Worm (Caenorhabditis elegans): ENCODE results near the gene fbxa-107.

Gene fbxa-107

ce11 chrV:18123639-18124038 lies at the start of gene fbxa-107:
Gene fbxa-107 (plus strand): TSS chrV:18123939.
- no peak for TF ChIP-seq tra-4 (tag; optimal IDR thresholded peaks at IDR 0.05)
- TF ChIP-seq scrt-1 (GFP tag; IDR thresholded peaks at IDR 0.05), result no peak
- TF ChIP-seq hnd-1 (tag; optimal IDR thresholded peaks at IDR 0.05), result no peak
- no peak for TF ChIP-seq ets-7 (tag; optimal IDR thresholded peaks at IDR 0.05)
- no peak for TF ChIP-seq B0310.2 (tag; optimal IDR thresholded peaks at IDR 0.05)
- TF ChIP-seq ceh-13 (GFP tag; optimal IDR thresholded peaks at IDR 0.05), result no peak
- TF ChIP-seq ceh-36 (tag; optimal IDR thresholded peaks at IDR 0.05), result no peak
- TF ChIP-seq tbx-37 (GFP tag; conservative IDR thresholded peaks at IDR 0.05), result no peak
- TF ChIP-seq aly-1 (tag; optimal IDR thresholded peaks at IDR 0.05), result no peak
- no peak for TF ChIP-seq hmbx-1 (tag; optimal IDR thresholded peaks at IDR 0.05)
- no peak for TF ChIP-seq sea-1 (GFP tag; conservative IDR thresholded peaks at IDR 0.05)
- no peak for TF ChIP-seq ama-1 (optimal IDR thresholded peaks at IDR 0.05)
- no peak for TF ChIP-seq tbx-11 (GFP tag; IDR thresholded peaks at IDR 0.05)
- no peak for TF ChIP-seq F13C5.2 (tag; optimal IDR thresholded peaks at IDR 0.05)
- TF ChIP-seq flt-1 (GFP tag; IDR thresholded peaks at IDR 0.05), result no peak
- TF ChIP-seq pes-1 (GFP tag; IDR thresholded peaks at IDR 0.05), result no peak
- no peak for TF ChIP-seq hmg-4 (GFP tag; optimal IDR thresholded peaks at IDR 0.05)

- TF ChIP-seq scrt-1 (GFP tag; IDR thresholded peaks at IDR 0.05), result peak; percentile 7; the same call in 1 of the 2 replicates
- peak; percentile 22 for TF ChIP-seq F13C5.2 (tag; optimal IDR thresholded peaks at IDR 0.05)
- TF ChIP-seq ceh-36 (tag; optimal IDR thresholded peaks at IDR 0.05), result no peak
These were observed 44.6 kb upstream of the fbxa-107 start for ce11 chrV:18079163-18079562.

DNA sequence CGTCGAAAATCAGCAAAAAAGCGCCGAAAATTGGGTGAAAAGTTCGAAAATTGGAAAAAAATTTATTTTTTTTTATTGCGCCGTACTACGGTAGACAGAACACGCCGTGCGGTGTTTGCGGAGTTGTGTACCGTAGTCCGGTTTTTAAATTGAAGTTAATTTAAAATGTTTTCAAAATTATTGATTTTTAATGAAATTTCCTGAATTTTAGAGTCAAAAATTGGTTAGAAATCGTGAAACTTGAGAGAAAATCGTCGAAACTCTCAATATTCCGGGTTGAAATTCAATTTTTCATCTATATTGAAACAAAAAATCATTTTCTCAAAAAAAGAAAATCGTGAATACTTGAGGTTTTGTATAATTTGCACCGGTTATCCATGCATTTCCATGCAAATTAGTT lies 41.9 kb upstream of the fbxa-107 start, which contains the start of gene nova-1:
nova-1 (minus strand) TSS at position 101 of the 400 bp plus-strand sequence.
- TF ChIP-seq pes-1 (GFP tag; IDR thresholded peaks at IDR 0.05), result no peak
- no peak for TF ChIP-seq hnd-1 (tag; optimal IDR thresholded peaks at IDR 0.05)
- no peak for TF ChIP-seq hmbx-1 (tag; optimal IDR thresholded peaks at IDR 0.05)
- no peak for TF ChIP-seq tbx-37 (GFP tag; conservative IDR thresholded peaks at IDR 0.05)
- TF ChIP-seq F13C5.2 (tag; optimal IDR thresholded peaks at IDR 0.05), result no peak
- TF ChIP-seq ets-7 (tag; optimal IDR thresholded peaks at IDR 0.05), result no peak
- no peak for TF ChIP-seq tbx-11 (GFP tag; IDR thresholded peaks at IDR 0.05)
- no peak for TF ChIP-seq ama-1 (optimal IDR thresholded peaks at IDR 0.05)

DNA sequence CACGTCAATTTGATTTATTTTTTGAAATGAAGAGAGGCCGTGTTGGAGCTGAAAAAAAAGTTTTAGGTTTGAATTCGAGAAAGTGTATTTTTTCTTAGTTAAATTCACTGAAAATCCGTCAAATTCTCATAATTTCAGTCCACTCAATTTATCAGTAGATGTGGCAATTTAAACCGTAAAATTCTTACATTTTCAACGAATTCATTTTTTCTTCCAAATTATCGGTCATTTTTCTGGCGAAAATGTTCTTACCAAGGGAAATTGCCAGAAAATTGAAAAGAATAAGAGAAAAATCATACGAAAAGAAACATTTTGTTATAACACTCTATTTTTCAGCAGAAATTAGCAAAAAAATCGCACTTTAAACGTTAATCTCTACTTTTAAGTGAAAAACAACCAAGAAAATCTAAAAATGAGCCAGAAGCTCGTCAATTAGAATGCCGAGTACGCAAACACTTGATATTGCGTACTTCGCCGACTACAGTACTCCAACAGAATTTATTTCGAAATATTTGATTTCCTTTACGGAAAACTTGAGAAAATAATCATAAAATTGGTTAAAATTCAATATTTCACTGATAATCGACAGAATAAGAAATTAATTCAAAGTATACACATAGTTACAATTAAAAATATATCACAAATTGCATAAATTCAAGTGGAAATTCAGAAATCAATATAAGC lies 38.4 kb upstream of the fbxa-107 start, which contains the start of gene fbxa-106:
fbxa-106 (minus strand) TSS at position 51 of the 684 bp plus-strand sequence.
- TF ChIP-seq tra-4 (tag; optimal IDR thresholded peaks at IDR 0.05), result no peak
- TF ChIP-seq pes-1 (GFP tag; IDR thresholded peaks at IDR 0.05), result no peak
- TF ChIP-seq hnd-1 (tag; optimal IDR thresholded peaks at IDR 0.05), result no peak
- no peak for TF ChIP-seq F13C5.2 (tag; optimal IDR thresholded peaks at IDR 0.05)
- no peak for TF ChIP-seq tbx-11 (GFP tag; IDR thresholded peaks at IDR 0.05)
- TF ChIP-seq ceh-13 (GFP tag; optimal IDR thresholded peaks at IDR 0.05), result no peak
- no peak for TF ChIP-seq aly-1 (tag; optimal IDR thresholded peaks at IDR 0.05)
- TF ChIP-seq hmbx-1 (tag; optimal IDR thresholded peaks at IDR 0.05), result no peak
- TF ChIP-seq sea-1 (GFP tag; conservative IDR thresholded peaks at IDR 0.05), result no peak
- TF ChIP-seq ets-7 (tag; optimal IDR thresholded peaks at IDR 0.05), result no peak
- no peak for TF ChIP-seq flt-1 (GFP tag; IDR thresholded peaks at IDR 0.05)
- no peak for TF ChIP-seq ceh-36 (tag; optimal IDR thresholded peaks at IDR 0.05)
- TF ChIP-seq B0310.2 (tag; optimal IDR thresholded peaks at IDR 0.05), result no peak
- TF ChIP-seq ama-1 (optimal IDR thresholded peaks at IDR 0.05), result no peak
- no peak for TF ChIP-seq hmg-4 (GFP tag; optimal IDR thresholded peaks at IDR 0.05)

ce11 chrV:18086174-18086661 lies 37.5 kb upstream of the fbxa-107 start, which contains the start of gene Y59A8B.12:
Gene Y59A8B.12 (minus strand): TSS chrV:18086224.
- TF ChIP-seq hmg-4 (GFP tag; optimal IDR thresholded peaks at IDR 0.05), result no peak
- no peak for TF ChIP-seq scrt-1 (GFP tag; IDR thresholded peaks at IDR 0.05)
- no peak for TF ChIP-seq flt-1 (GFP tag; IDR thresholded peaks at IDR 0.05)
- TF ChIP-seq tbx-37 (GFP tag; conservative IDR thresholded peaks at IDR 0.05), result no peak
- TF ChIP-seq ets-7 (tag; optimal IDR thresholded peaks at IDR 0.05), result no peak
- TF ChIP-seq hmbx-1 (tag; optimal IDR thresholded peaks at IDR 0.05), result no peak
- TF ChIP-seq ceh-13 (GFP tag; optimal IDR thresholded peaks at IDR 0.05), result no peak
- no peak for TF ChIP-seq aly-1 (tag; optimal IDR thresholded peaks at IDR 0.05)
- no peak for TF ChIP-seq sea-1 (GFP tag; conservative IDR thresholded peaks at IDR 0.05)
- TF ChIP-seq ama-1 (optimal IDR thresholded peaks at IDR 0.05), result no peak
- no peak for TF ChIP-seq tra-4 (tag; optimal IDR thresholded peaks at IDR 0.05)

ce11 chrV:18086783-18087182 lies 37.0 kb upstream of the fbxa-107 start, which contains the start of gene slr-2:
Gene slr-2 (plus strand): TSS chrV:18087123.
- no peak for TF ChIP-seq ets-7 (tag; optimal IDR thresholded peaks at IDR 0.05)
- TF ChIP-seq B0310.2 (tag; optimal IDR thresholded peaks at IDR 0.05), result no peak
- no peak for TF ChIP-seq pes-1 (GFP tag; IDR thresholded peaks at IDR 0.05)
- TF ChIP-seq tbx-11 (GFP tag; IDR thresholded peaks at IDR 0.05), result no peak
- TF ChIP-seq hmbx-1 (tag; optimal IDR thresholded peaks at IDR 0.05), result no peak
- no peak for TF ChIP-seq aly-1 (tag; optimal IDR thresholded peaks at IDR 0.05)
- no peak for TF ChIP-seq flt-1 (GFP tag; IDR thresholded peaks at IDR 0.05)
- TF ChIP-seq tbx-37 (GFP tag; conservative IDR thresholded peaks at IDR 0.05), result no peak

DNA sequence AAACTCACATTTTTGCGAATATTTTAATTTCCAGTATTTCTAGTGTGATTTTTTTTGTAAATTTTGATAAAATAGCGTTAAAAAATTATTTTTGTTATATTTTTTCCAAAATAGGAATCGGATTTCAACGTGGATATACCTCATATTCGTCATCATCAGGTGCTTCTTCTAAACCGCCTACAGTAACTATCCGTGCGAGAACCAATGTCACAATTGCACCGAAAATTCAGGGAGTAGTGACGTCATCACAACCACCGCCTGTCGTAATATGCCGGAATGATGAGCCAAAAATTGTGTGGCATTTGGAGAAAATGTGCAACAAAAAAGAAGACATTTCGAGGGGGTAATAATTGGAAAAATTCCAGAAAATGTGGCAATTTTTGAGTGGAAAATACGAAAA lies 32.5 kb upstream of the fbxa-107 start:
- TF ChIP-seq ama-1 (optimal IDR thresholded peaks at IDR 0.05) (no peak), hmg-4 (GFP tag; optimal IDR thresholded peaks at IDR 0.05) (no peak), sea-1 (GFP tag; conservative IDR thresholded peaks at IDR 0.05) (no peak), F13C5.2 (tag; optimal IDR thresholded peaks at IDR 0.05) (no peak), ets-7 (tag; optimal IDR thresholded peaks at IDR 0.05) (no peak), ceh-36 (tag; optimal IDR thresholded peaks at IDR 0.05) (no peak), tra-4 (tag; optimal IDR thresholded peaks at IDR 0.05) (no peak), flt-1 (GFP tag; IDR thresholded peaks at IDR 0.05) (no peak), tbx-37 (GFP tag; conservative IDR thresholded peaks at IDR 0.05) (no peak)
